Fruit fly (Drosophila melanogaster): ENCODE results near the gene CG1835.

The CG1835 gene

dm6 chrX:20631160-20631559 is 30.6 kb upstream of the CG1835 start (continued):
- no peak for TF ChIP-seq emc (GFP tag; optimal IDR thresholded peaks at IDR 0.05)
- TF ChIP-seq CG8359 (GFP tag; optimal IDR thresholded peaks at IDR 0.05; ENCODE audit: borderline replicate concordance): no peak
- no peak for TF ChIP-seq lov (optimal IDR thresholded peaks at IDR 0.05)
- no peak for TF ChIP-seq lov (GFP tag; IDR thresholded peaks at IDR 0.05)
- TF ChIP-seq CG16815 (GFP tag; optimal IDR thresholded peaks at IDR 0.05): no peak
- TF ChIP-seq CG6813 (GFP tag; optimal IDR thresholded peaks at IDR 0.05): peak; percentile 5
- no peak for TF ChIP-seq Poxn (GFP tag; IDR thresholded peaks at IDR 0.05)
- TF ChIP-seq CG1529 (GFP tag; optimal IDR thresholded peaks at IDR 0.05): no peak
- TF ChIP-seq luna (GFP tag; optimal IDR thresholded peaks at IDR 0.05): no peak
- peak; percentile 19 for TF ChIP-seq Myb (GFP tag; optimal IDR thresholded peaks at IDR 0.05)
- no peak for TF ChIP-seq gt (GFP tag; IDR thresholded peaks at IDR 0.05)
- TF ChIP-seq ATbp (GFP tag; optimal IDR thresholded peaks at IDR 0.05): peak; percentile 9
- peak; percentile 21 for TF ChIP-seq CG11723 (GFP tag; optimal IDR thresholded peaks at IDR 0.05)
- TF ChIP-seq CG6689 (GFP tag; IDR thresholded peaks at IDR 0.05): peak; percentile 61
- peak in 1 of 2 experiments; percentile 61 for TF ChIP-seq Hr51 (GFP tag; optimal IDR thresholded peaks at IDR 0.05)
- peak; percentile 35 for TF ChIP-seq Ptx1 (GFP tag; IDR thresholded peaks at IDR 0.05)
- no peak for TF ChIP-seq Xrp1 (GFP tag; IDR thresholded peaks at IDR 0.05)
- TF ChIP-seq vvl (GFP tag; IDR thresholded peaks at IDR 0.05): no peak
- peak; percentile 5 for TF ChIP-seq CG4328 (GFP tag; optimal IDR thresholded peaks at IDR 0.05)
- no peak for TF ChIP-seq CG8765 (GFP tag; IDR thresholded peaks at IDR 0.05)
- peak; percentile 22 for TF ChIP-seq CG18764 (GFP tag; optimal IDR thresholded peaks at IDR 0.05)
- peak; percentile 10 for TF ChIP-seq scrt (GFP tag; optimal IDR thresholded peaks at IDR 0.05)
- peak; percentile 32 for TF ChIP-seq tio (GFP tag; optimal IDR thresholded peaks at IDR 0.05)
- no peak for TF ChIP-seq cato (GFP tag; optimal IDR thresholded peaks at IDR 0.05; ENCODE audit: borderline replicate concordance)
- TF ChIP-seq CG1647 (GFP tag; optimal IDR thresholded peaks at IDR 0.05): no peak
- TF ChIP-seq ase (GFP tag; IDR thresholded peaks at IDR 0.05): no peak
- TF ChIP-seq Sry-δ (GFP tag; optimal IDR thresholded peaks at IDR 0.05): peak; percentile 8
- TF ChIP-seq Jarid2 (GFP tag; optimal IDR thresholded peaks at IDR 0.05): no peak
- peak; percentile 39 for TF ChIP-seq sisA (GFP tag; IDR thresholded peaks at IDR 0.05)
- no peak for TF ChIP-seq CG7928 (GFP tag; optimal IDR thresholded peaks at IDR 0.05)
- TF ChIP-seq CG31388 (GFP tag; optimal IDR thresholded peaks at IDR 0.05): no peak
- TF ChIP-seq otp (GFP tag; IDR thresholded peaks at IDR 0.05): no peak
- TF ChIP-seq mam (GFP tag; optimal IDR thresholded peaks at IDR 0.05): peak; percentile 22
- peak; percentile 47 for TF ChIP-seq CG12104 (GFP tag; optimal IDR thresholded peaks at IDR 0.05)
- peak; percentile 6 for TF ChIP-seq CG7786 (GFP tag; optimal IDR thresholded peaks at IDR 0.05)
- no peak for TF ChIP-seq maf-S (GFP tag; optimal IDR thresholded peaks at IDR 0.05)
- no peak for TF ChIP-seq p53 (GFP tag; optimal IDR thresholded peaks at IDR 0.05)
- 0 out of 2 replicates have a peak, but pooled peaks have one; percentile 9 for TF ChIP-seq CG4730 (GFP tag; IDR thresholded peaks at IDR 0.05)
- TF ChIP-seq CG8089 (GFP tag; optimal IDR thresholded peaks at IDR 0.05): peak; percentile 4
- no peak for TF ChIP-seq TFAM (GFP tag; optimal IDR thresholded peaks at IDR 0.05)
- no peak for TF ChIP-seq mirr (GFP tag; optimal IDR thresholded peaks at IDR 0.05)
- TF ChIP-seq twi (tag; optimal IDR thresholded peaks at IDR 0.05): no peak
- TF ChIP-seq CG6683 (GFP tag; optimal IDR thresholded peaks at IDR 0.05): no peak
- TF ChIP-seq CG6272 (GFP tag; IDR thresholded peaks at IDR 0.05): no peak
- TF ChIP-seq CG9215 (GFP tag; IDR thresholded peaks at IDR 0.05): 0 out of 2 replicates have a peak, but pooled peaks have one; percentile 24
- peak; percentile 28 for TF ChIP-seq Hr3 (GFP tag; optimal IDR thresholded peaks at IDR 0.05)
- TF ChIP-seq H15 (GFP tag; IDR thresholded peaks at IDR 0.05): no peak
- TF ChIP-seq prd (optimal IDR thresholded peaks at IDR 0.05): no peak
- peak; percentile 46; the same call in 1 of the 3 replicates for TF ChIP-seq prd (GFP tag; IDR thresholded peaks at IDR 0.05)
- no peak for TF ChIP-seq hb (GFP tag; IDR thresholded peaks at IDR 0.05; ENCODE audit: partially characterized antibody)
- TF ChIP-seq Blimp-1 (GFP tag; optimal IDR thresholded peaks at IDR 0.05): peak; percentile 45
- no peak for TF ChIP-seq Gug (GFP tag; IDR thresholded peaks at IDR 0.05)
